Fruit fly (Drosophila melanogaster) whole organism, pupa: ENCODE measurements around the gene Cp7Fb.

ENCODE experiments used
- CG10348 ChIP-seq: fragments of 200-800 bp; sonication (Bioruptor generic); IDR thresholded peaks from 2 replicates; pipeline ENCODE4 v1.3.6; 2022; ENCODE audit warnings: missing biosample characterization, missing genetic modification characterization
- CG13204 ChIP-seq: fragments of 200-800 bp; sonication (Bioruptor generic); optimal IDR thresholded peaks from 2 replicates; lab custom pipeline; 2018; ENCODE audit warnings: missing biosample characterization, mild to moderate bottlenecking, missing genetic modification characterization, moderate library complexity
- CG15710 ChIP-seq: fragments of 200-800 bp; sonication (Bioruptor generic); optimal IDR thresholded peaks from 2 replicates; lab custom pipeline; 2018; ENCODE audit warnings: missing biosample characterization, mild to moderate bottlenecking, missing genetic modification characterization, moderate library complexity
- CG32121 ChIP-seq: fragments of 200-800 bp; sonication (Bioruptor generic); IDR thresholded peaks from 2 replicates; pipeline ENCODE4 v1.3.6; 2022; ENCODE audit warnings: missing biosample characterization, missing genetic modification characterization
- CG34367 ChIP-seq: fragments of 200-800 bp; sonication (Bioruptor generic); optimal IDR thresholded peaks from 2 replicates; lab custom pipeline; 2018; ENCODE audit warnings: missing biosample characterization, mild to moderate bottlenecking, missing genetic modification characterization
- CG9948 ChIP-seq: fragments of 200-800 bp; sonication (Bioruptor generic); optimal IDR thresholded peaks from 2 replicates; lab custom pipeline; 2018; ENCODE audit warnings: missing biosample characterization, mild to moderate bottlenecking, missing genetic modification characterization, moderate library complexity
- EcR ChIP-seq: fragments of 200-800 bp; sonication (Bioruptor generic); optimal IDR thresholded peaks from 3 replicates; lab custom pipeline; 2019; ENCODE audit warnings: missing biosample characterization, missing genetic modification characterization, mild to moderate bottlenecking, moderate library complexity, missing genetic modification reagents
- Pif1A ChIP-seq: fragments of 200-800 bp; sonication (Bioruptor generic); optimal IDR thresholded peaks from 3 replicates; lab custom pipeline; 2016; ENCODE audit warnings: missing biosample characterization, missing genetic modification characterization
- fd96Ca ChIP-seq: fragments of 200-800 bp; sonication (Bioruptor generic); IDR thresholded peaks from 3 replicates; pipeline ENCODE4 v1.3.6; 2022; ENCODE audit warnings: missing biosample characterization, missing genetic modification characterization
- gl ChIP-seq: fragments of 200-800 bp; sonication (Bioruptor generic); optimal IDR thresholded peaks from 2 replicates; lab custom pipeline; 2018; ENCODE audit warnings: missing biosample characterization, mild to moderate bottlenecking, missing genetic modification characterization
- rn ChIP-seq: fragments of 200-800 bp; sonication (Bioruptor generic); IDR thresholded peaks from 2 replicates; pipeline ENCODE4 v1.3.6; 2022; ENCODE audit warnings: missing biosample characterization, missing genetic modification characterization

DNA sequence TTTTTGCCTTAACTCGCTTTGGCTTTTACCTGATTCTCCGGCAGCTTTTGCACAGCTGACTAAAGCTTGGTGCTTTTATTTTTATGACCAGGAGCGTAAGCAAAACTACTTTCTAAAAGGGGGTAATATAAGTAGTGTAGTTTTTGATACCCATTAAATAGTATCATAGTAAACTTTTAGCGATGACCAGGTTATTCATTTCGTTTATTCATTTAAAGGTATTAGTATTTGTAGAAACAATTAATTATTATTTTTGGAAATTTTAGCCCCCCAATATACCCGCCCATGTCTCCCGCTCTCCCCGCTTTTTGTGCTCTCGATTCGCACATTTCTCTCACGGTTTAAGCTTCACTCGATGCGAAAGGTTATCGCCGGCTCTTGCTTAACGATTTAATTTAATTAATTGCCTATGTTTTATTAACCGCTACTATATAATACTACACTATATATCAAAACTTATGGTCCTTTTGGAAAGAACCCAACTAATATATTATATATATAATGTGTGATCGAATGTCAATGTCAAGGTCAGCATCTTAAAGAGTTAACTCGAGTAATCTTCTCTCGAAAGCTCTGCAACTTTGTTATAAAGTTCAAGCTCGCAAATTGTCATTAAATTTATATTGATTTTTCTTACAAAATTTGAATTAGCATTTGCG, 9.1 kb upstream of the Cp7Fb start, which contains the start of gene Sptr:
- TF ChIP-seq rn (peak; percentile 72), CG32121 (GFP tag; lab: Robert Waterston, UW) (peak; percentile 93), fd96Ca (GFP tag; lab: Robert Waterston, UW) (peak; percentile 89), EcR (GFP tag; lab: Kevin White, UChicago) (peak; percentile 64), CG15710 (peak; percentile 94), gl (tag; lab: Kevin White, UChicago) (peak; percentile 83), Pif1A (peak; percentile 93), CG34367 (tag; lab: Kevin White, UChicago) (peak; percentile 92), CG10348 (GFP tag; lab: Robert Waterston, UW) (no peak), CG9948 (tag; lab: Kevin White, UChicago) (peak; percentile 91), CG13204 (GFP tag; lab: Kevin White, UChicago) (peak; percentile 85)
